Worm (Caenorhabditis elegans) whole organism, early embryonic: ENCODE data around the gene C07A9.10.

Source experiments
- B0310.2 ChIP-seq: sonication (generic microtip); optimal IDR thresholded peaks from 2 replicates; lab custom pipeline; 2016; ENCODE audit warnings: mild to moderate bottlenecking, missing genetic modification characterization, missing compliant biosample characterization
- F13C5.2 ChIP-seq: sonication (generic microtip); optimal IDR thresholded peaks from 2 replicates; lab custom pipeline; 2017; ENCODE audit warnings: mild to moderate bottlenecking, missing genetic modification characterization, inconsistent platforms, missing compliant biosample characterization
- aly-1 ChIP-seq: sonication (generic microtip); optimal IDR thresholded peaks from 2 replicates; lab custom pipeline; 2016; ENCODE audit warnings: missing genetic modification characterization, missing compliant biosample characterization
- ama-1 ChIP-seq: fragments of 150-350 bp; optimal IDR thresholded peaks from 2 replicates; lab custom pipeline; 2014
- ceh-13 ChIP-seq: fragments of 200-800 bp; sonication (Bioruptor generic); optimal IDR thresholded peaks from 2 replicates; lab custom pipeline; 2018; ENCODE audit warnings: mild to moderate bottlenecking, missing genetic modification characterization, missing compliant biosample characterization
- ceh-36 ChIP-seq: sonication (generic microtip); optimal IDR thresholded peaks from 2 replicates; lab custom pipeline; 2016; ENCODE audit warnings: missing genetic modification characterization, inconsistent platforms, missing compliant biosample characterization
- ets-7 ChIP-seq: sonication (generic microtip); optimal IDR thresholded peaks from 2 replicates; lab custom pipeline; 2016; ENCODE audit warnings: missing genotype, missing genetic modification characterization, missing compliant biosample characterization
- flt-1 ChIP-seq: fragments of 200-800 bp; sonication (Bioruptor generic); IDR thresholded peaks from 2 replicates; pipeline ENCODE4 v1.3.6; 2022; ENCODE audit warnings: missing genetic modification characterization, missing compliant biosample characterization
- hmbx-1 ChIP-seq: sonication (generic microtip); optimal IDR thresholded peaks from 2 replicates; lab custom pipeline; 2016; ENCODE audit warnings: mild to moderate bottlenecking, missing genetic modification characterization, missing compliant biosample characterization
- hmg-4 ChIP-seq: fragments of 200-800 bp; sonication (Bioruptor generic); optimal IDR thresholded peaks from 2 replicates; lab custom pipeline; 2018; ENCODE audit warnings: mild to moderate bottlenecking, missing genetic modification characterization, missing compliant biosample characterization
- hnd-1 ChIP-seq: sonication (generic microtip); optimal IDR thresholded peaks from 2 replicates; lab custom pipeline; 2016; ENCODE audit warnings: missing genetic modification characterization, missing compliant biosample characterization
- pes-1 ChIP-seq: fragments of 200-800 bp; sonication (Bioruptor generic); IDR thresholded peaks from 2 replicates; pipeline ENCODE4 v1.3.6; 2022; ENCODE audit warnings: missing genetic modification reagents, missing genetic modification characterization, missing compliant biosample characterization
- scrt-1 ChIP-seq: fragments of 200-800 bp; sonication (Bioruptor generic); IDR thresholded peaks from 2 replicates; pipeline ENCODE4 v1.3.6; 2022; ENCODE audit warnings: missing genetic modification characterization, missing compliant biosample characterization
- sea-1 ChIP-seq: fragments of 200-800 bp; sonication (Bioruptor generic); conservative IDR thresholded peaks from 2 replicates; pipeline ENCODE4 v1.3.6; 2022; ENCODE audit warnings: missing genetic modification characterization, missing compliant biosample characterization
- tbx-11 ChIP-seq: fragments of 200-800 bp; sonication (Bioruptor generic); IDR thresholded peaks from 2 replicates; pipeline ENCODE4 v1.3.6; 2022; ENCODE audit warnings: missing genetic modification characterization, missing compliant biosample characterization
- tbx-37 ChIP-seq: fragments of 200-800 bp; sonication (Bioruptor generic); conservative IDR thresholded peaks from 2 replicates; pipeline ENCODE4 v1.3.6; 2022; ENCODE audit warnings: missing genetic modification reagents, missing genetic modification characterization, missing compliant biosample characterization
- tra-4 ChIP-seq: sonication (generic microtip); optimal IDR thresholded peaks from 2 replicates; lab custom pipeline; 2017; ENCODE audit warnings: missing genetic modification characterization, missing compliant biosample characterization

Gene C07A9.10

ce11 chrIII:9685959-9686358 is at the start of gene C07A9.10:
C07A9.10 (minus strand) TSS chrIII:9686059.
- no peak for TF ChIP-seq sea-1 (GFP tag; lab: Robert Waterston, UW)
- no peak for TF ChIP-seq F13C5.2 (tag; lab: Kevin White, UChicago)
- no peak for TF ChIP-seq ceh-13 (GFP tag; lab: Kevin White, UChicago)

- TF ChIP-seq hmbx-1 (tag; lab: Kevin White, UChicago), result no peak
- no peak for TF ChIP-seq tra-4 (tag; lab: Kevin White, UChicago)
- no peak for TF ChIP-seq B0310.2
- no peak for TF ChIP-seq F13C5.2 (tag; lab: Kevin White, UChicago)
- no peak for TF ChIP-seq hmg-4 (GFP tag; lab: Kevin White, UChicago)
- no peak for TF ChIP-seq pes-1
- TF ChIP-seq flt-1 (GFP tag; lab: Robert Waterston, UW), result no peak
- no peak for TF ChIP-seq aly-1 (tag; lab: Kevin White, UChicago)
- no peak for TF ChIP-seq ama-1 (lab: Kevin White, UChicago)
- TF ChIP-seq sea-1 (GFP tag; lab: Robert Waterston, UW), result no peak
- no peak for TF ChIP-seq ceh-36 (tag; lab: Kevin White, UChicago)
- TF ChIP-seq ets-7 (tag; lab: Kevin White, UChicago), result no peak
- no peak for TF ChIP-seq tbx-37 (GFP tag; lab: Robert Waterston, UW)
- no peak for TF ChIP-seq hnd-1 (tag; lab: Kevin White, UChicago)
These were observed 48.2 kb upstream of the C07A9.10 start for ce11 chrIII:9734030-9734429.

ce11 chrIII:9733333-9733732 is 47.5 kb upstream of the C07A9.10 start:
- no peak for TF ChIP-seq ets-7 (tag; lab: Kevin White, UChicago)
- no peak for TF ChIP-seq hmbx-1 (tag; lab: Kevin White, UChicago)

ce11 chrIII:9731313-9731912 is 45.6 kb upstream of the C07A9.10 start:
- TF ChIP-seq tbx-37 (GFP tag; lab: Robert Waterston, UW), result no peak

- TF ChIP-seq aly-1 (tag; lab: Kevin White, UChicago) (no peak), scrt-1 (GFP tag; lab: Robert Waterston, UW) (no peak), ceh-13 (GFP tag; lab: Kevin White, UChicago) (no peak), flt-1 (GFP tag; lab: Robert Waterston, UW) (no peak), ceh-36 (tag; lab: Kevin White, UChicago) (no peak), B0310.2 (no peak), ama-1 (lab: Kevin White, UChicago) (no peak), sea-1 (GFP tag; lab: Robert Waterston, UW) (no peak), tra-4 (tag; lab: Kevin White, UChicago) (no peak), hnd-1 (tag; lab: Kevin White, UChicago) (no peak), ets-7 (tag; lab: Kevin White, UChicago) (no peak), hmg-4 (GFP tag; lab: Kevin White, UChicago) (no peak), hmbx-1 (tag; lab: Kevin White, UChicago) (no peak), tbx-37 (GFP tag; lab: Robert Waterston, UW) (no peak), pes-1 (no peak), F13C5.2 (tag; lab: Kevin White, UChicago) (no peak), tbx-11 (no peak)
These were observed 44.5 kb upstream of the C07A9.10 start for ce11 chrIII:9730407-9730806.

ce11 chrIII:9727439-9727838 is 41.6 kb upstream of the C07A9.10 start, which contains the start of gene C07A9.12:
C07A9.12 (minus strand) TSS chrIII:9727539.
- no peak for TF ChIP-seq ceh-36 (tag; lab: Kevin White, UChicago)
- TF ChIP-seq aly-1 (tag; lab: Kevin White, UChicago), result no peak
- no peak for TF ChIP-seq B0310.2
- no peak for TF ChIP-seq scrt-1 (GFP tag; lab: Robert Waterston, UW)
- TF ChIP-seq pes-1, result no peak
- TF ChIP-seq hmg-4 (GFP tag; lab: Kevin White, UChicago), result no peak
- no peak for TF ChIP-seq hmbx-1 (tag; lab: Kevin White, UChicago)

ce11 chrIII:9725114-9725513 is 39.3 kb upstream of the C07A9.10 start, which contains the start of gene clec-162:
clec-162 (minus strand) TSS chrIII:9725214.
- TF ChIP-seq ceh-36 (tag; lab: Kevin White, UChicago) (no peak), flt-1 (GFP tag; lab: Robert Waterston, UW) (no peak), hmbx-1 (tag; lab: Kevin White, UChicago) (no peak), tbx-37 (GFP tag; lab: Robert Waterston, UW) (no peak), ets-7 (tag; lab: Kevin White, UChicago) (no peak)

ce11 chrIII:9721991-9722390 is 36.1 kb upstream of the C07A9.10 start:
- TF ChIP-seq B0310.2, result no peak
- TF ChIP-seq flt-1 (GFP tag; lab: Robert Waterston, UW), result no peak
- no peak for TF ChIP-seq hmbx-1 (tag; lab: Kevin White, UChicago)
- TF ChIP-seq tbx-37 (GFP tag; lab: Robert Waterston, UW), result no peak
- no peak for TF ChIP-seq F13C5.2 (tag; lab: Kevin White, UChicago)
- no peak for TF ChIP-seq ceh-36 (tag; lab: Kevin White, UChicago)
- TF ChIP-seq scrt-1 (GFP tag; lab: Robert Waterston, UW), result no peak
- TF ChIP-seq ama-1 (lab: Kevin White, UChicago), result no peak
- TF ChIP-seq tra-4 (tag; lab: Kevin White, UChicago), result no peak
- no peak for TF ChIP-seq aly-1 (tag; lab: Kevin White, UChicago)
- no peak for TF ChIP-seq hnd-1 (tag; lab: Kevin White, UChicago)
- TF ChIP-seq hmg-4 (GFP tag; lab: Kevin White, UChicago), result no peak
